Worm (Caenorhabditis elegans) whole organism, late embryonic: ENCODE data around the gene leo-1.

Source experiments
- F13H6.1 ChIP-seq: sonication (generic microtip); optimal IDR thresholded peaks from 2 replicates; lab custom pipeline; 2016; ENCODE audit warnings: missing genetic modification characterization, missing compliant biosample characterization
- K02D7.2 ChIP-seq: sonication (generic microtip); optimal IDR thresholded peaks from 2 replicates; lab custom pipeline; 2017; ENCODE audit warnings: mild to moderate bottlenecking, missing genetic modification characterization, missing compliant biosample characterization
- Y22D7AL.16 ChIP-seq: sonication (generic microtip); optimal IDR thresholded peaks from 2 replicates; lab custom pipeline; 2016; ENCODE audit warnings: missing genetic modification characterization, missing compliant biosample characterization
- ahr-1 ChIP-seq: sonication (generic microtip); optimal IDR thresholded peaks from 2 replicates; lab custom pipeline; 2016; ENCODE audit warnings: missing genetic modification characterization, missing compliant biosample characterization
- ceh-14 ChIP-seq: sonication (generic microtip); optimal IDR thresholded peaks from 2 replicates; lab custom pipeline; 2016; ENCODE audit warnings: missing genotype, missing genetic modification characterization, missing compliant biosample characterization
- ceh-18 ChIP-seq: sonication (generic microtip); optimal IDR thresholded peaks from 2 replicates; lab custom pipeline; 2016; ENCODE audit warnings: missing genetic modification characterization, missing compliant biosample characterization
- ceh-2 ChIP-seq: sonication (generic microtip); optimal IDR thresholded peaks from 2 replicates; lab custom pipeline; 2016; ENCODE audit warnings: missing genotype, missing genetic modification characterization, missing compliant biosample characterization
- ceh-24 ChIP-seq: sonication (generic microtip); optimal IDR thresholded peaks from 2 replicates; lab custom pipeline; 2016; ENCODE audit warnings: mild to moderate bottlenecking, missing genetic modification characterization, missing compliant biosample characterization
- ceh-30 ChIP-seq: fragments of 150-350 bp; optimal IDR thresholded peaks from 2 replicates; lab custom pipeline; 2014; ENCODE audit warnings: missing biosample characterization, missing genetic modification characterization
- ceh-31 ChIP-seq: sonication (generic microtip); optimal IDR thresholded peaks from 2 replicates; lab custom pipeline; 2016; ENCODE audit warnings: missing genetic modification characterization, missing compliant biosample characterization
- ceh-34 ChIP-seq: sonication (generic microtip); optimal IDR thresholded peaks from 2 replicates; lab custom pipeline; 2016; ENCODE audit warnings: mild to moderate bottlenecking, missing genetic modification characterization, missing compliant biosample characterization
- ceh-48 ChIP-seq: sonication (generic microtip); optimal IDR thresholded peaks from 2 replicates; lab custom pipeline; 2016; ENCODE audit warnings: missing genetic modification characterization, inconsistent platforms, missing compliant biosample characterization
- ceh-9 ChIP-seq: sonication (generic microtip); optimal IDR thresholded peaks from 2 replicates; lab custom pipeline; 2016; ENCODE audit warnings: mild to moderate bottlenecking, missing genetic modification characterization, inconsistent platforms, missing compliant biosample characterization
- che-1 ChIP-seq: sonication (generic microtip); optimal IDR thresholded peaks from 2 replicates; lab custom pipeline; 2016; ENCODE audit warnings: mild to moderate bottlenecking, missing genetic modification characterization, missing compliant biosample characterization
- dmd-4 ChIP-seq: sonication (generic microtip); optimal IDR thresholded peaks from 2 replicates; lab custom pipeline; 2016; ENCODE audit warnings: borderline replicate concordance, missing genetic modification characterization, missing compliant biosample characterization
- fkh-10 ChIP-seq: fragments of 150-350 bp; optimal IDR thresholded peaks from 2 replicates; lab custom pipeline; 2014; ENCODE audit warnings: missing biosample characterization, missing genetic modification reagents, missing genetic modification characterization
- gmeb-2 ChIP-seq: sonication (generic microtip); optimal IDR thresholded peaks from 2 replicates; lab custom pipeline; 2016; ENCODE audit warnings: missing genetic modification characterization, inconsistent platforms, missing compliant biosample characterization
- hlh-13 ChIP-seq: fragments of 200-800 bp; sonication (Bioruptor generic); optimal IDR thresholded peaks from 2 replicates; lab custom pipeline; 2018; ENCODE audit warnings: mild to moderate bottlenecking, missing genetic modification characterization, missing compliant biosample characterization
- hlh-30 ChIP-seq: sonication (generic microtip); optimal IDR thresholded peaks from 2 replicates; lab custom pipeline; 2017; ENCODE audit warnings: antibody characterized with exemption, missing genetic modification characterization, missing compliant biosample characterization; ENCODE audit not compliant: insufficient read depth
- hlh-6 ChIP-seq: sonication (generic microtip); optimal IDR thresholded peaks from 2 replicates; lab custom pipeline; 2016; ENCODE audit warnings: missing genotype, missing genetic modification characterization, missing compliant biosample characterization
- lim-6 ChIP-seq: sonication (generic microtip); optimal IDR thresholded peaks from 2 replicates; lab custom pipeline; 2016; ENCODE audit warnings: missing genetic modification characterization, missing compliant biosample characterization
- lin-11 ChIP-seq: fragments of 200-800 bp; sonication (Bioruptor generic); optimal IDR thresholded peaks from 2 replicates; lab custom pipeline; 2018; ENCODE audit warnings: mild to moderate bottlenecking, missing genetic modification characterization, missing compliant biosample characterization
- madf-2 ChIP-seq: sonication (generic microtip); optimal IDR thresholded peaks from 2 replicates; lab custom pipeline; 2017; ENCODE audit warnings: missing genetic modification characterization, missing compliant biosample characterization
- mec-3 ChIP-seq: sonication (generic microtip); optimal IDR thresholded peaks from 2 replicates; lab custom pipeline; 2016; ENCODE audit warnings: borderline replicate concordance, missing genetic modification characterization, missing compliant biosample characterization
- nfya-1 ChIP-seq: sonication (generic microtip); optimal IDR thresholded peaks from 2 replicates; lab custom pipeline; 2017; ENCODE audit warnings: missing genetic modification characterization, mild to moderate bottlenecking, missing compliant biosample characterization, antibody characterized with exemption, moderate library complexity
- npax-4 ChIP-seq: sonication (generic microtip); optimal IDR thresholded peaks from 2 replicates; lab custom pipeline; 2016; ENCODE audit warnings: missing genetic modification characterization, missing compliant biosample characterization
- pat-9 ChIP-seq: fragments of 200-800 bp; sonication (Bioruptor generic); optimal IDR thresholded peaks from 2 replicates; lab custom pipeline; 2018; ENCODE audit warnings: mild to moderate bottlenecking, missing genetic modification characterization, moderate library complexity, missing compliant biosample characterization
- pax-1 ChIP-seq: fragments of 150-350 bp; optimal IDR thresholded peaks from 2 replicates; lab custom pipeline; 2014; ENCODE audit warnings: missing biosample characterization, missing genetic modification characterization
- pha-4 ChIP-seq: fragments of 150-350 bp; optimal IDR thresholded peaks from 2 replicates; lab custom pipeline; 2018; ENCODE audit warnings: missing biosample characterization, missing genetic modification reagents, missing genetic modification characterization
- pqm-1 ChIP-seq: sonication (generic microtip); optimal IDR thresholded peaks from 2 replicates; lab custom pipeline; 2016; ENCODE audit warnings: missing genetic modification characterization, missing compliant biosample characterization
- ref-2 ChIP-seq: sonication (generic microtip); optimal IDR thresholded peaks from 2 replicates; lab custom pipeline; 2016; ENCODE audit warnings: missing genetic modification characterization, missing compliant biosample characterization
- rnt-1 ChIP-seq: sonication (generic microtip); optimal IDR thresholded peaks from 2 replicates; lab custom pipeline; 2016; ENCODE audit warnings: missing genetic modification characterization, missing compliant biosample characterization
- sdc-2 ChIP-seq: sonication (generic microtip); optimal IDR thresholded peaks from 2 replicates; lab custom pipeline; 2016; ENCODE audit warnings: missing genotype, missing genetic modification characterization, missing compliant biosample characterization
- sox-2 ChIP-seq: fragments of 200-800 bp; sonication (Bioruptor generic); IDR thresholded peaks from 2 replicates; pipeline ENCODE4 v1.3.6; 2022; ENCODE audit warnings: missing genetic modification reagents, missing genetic modification characterization, missing compliant biosample characterization
- syd-9 ChIP-seq: sonication (generic microtip); optimal IDR thresholded peaks from 2 replicates; lab custom pipeline; 2016; ENCODE audit warnings: mild to moderate bottlenecking, missing genetic modification characterization, moderate library complexity, missing compliant biosample characterization
- tbx-2 ChIP-seq: sonication (generic microtip); optimal IDR thresholded peaks from 2 replicates; lab custom pipeline; 2016; ENCODE audit warnings: missing genetic modification characterization, missing compliant biosample characterization
- ttx-3 ChIP-seq: sonication (generic microtip); optimal IDR thresholded peaks from 2 replicates; lab custom pipeline; 2016; ENCODE audit warnings: missing genetic modification reagents, missing genetic modification characterization, missing compliant biosample characterization
- unc-42 ChIP-seq: sonication (generic microtip); optimal IDR thresholded peaks from 2 replicates; lab custom pipeline; 2016; ENCODE audit warnings: missing genotype, missing genetic modification characterization, missing compliant biosample characterization
- ztf-16 ChIP-seq: sonication (generic microtip); optimal IDR thresholded peaks from 2 replicates; lab custom pipeline; 2017; ENCODE audit warnings: missing genetic modification characterization, missing compliant biosample characterization

leo-1 gene

ce11 chrIV:11337021-11337420, 7.9 kb upstream of the leo-1 start, which contains the start of gene F54E12.2:
TSS of gene F54E12.2 (minus strand) at chrIV:11337184.
- no peak for TF ChIP-seq Y22D7AL.16
- no peak for TF ChIP-seq sdc-2 (tag; lab: Kevin White, UChicago)
- TF ChIP-seq unc-42 = no peak
- TF ChIP-seq lim-6 = no peak
- TF ChIP-seq pqm-1 (tag; lab: Kevin White, UChicago) = no peak
- no peak for TF ChIP-seq K02D7.2 (tag; lab: Kevin White, UChicago)
- no peak for TF ChIP-seq ceh-30 (tag; lab: Kevin White, UChicago)
- no peak for TF ChIP-seq ceh-9 (tag; lab: Kevin White, UChicago)
- no peak for TF ChIP-seq npax-4 (tag; lab: Kevin White, UChicago)
- no peak for TF ChIP-seq gmeb-2
- no peak for TF ChIP-seq ref-2 (tag; lab: Kevin White, UChicago)
- TF ChIP-seq ceh-2 = no peak
- no peak for TF ChIP-seq ceh-34 (tag; lab: Kevin White, UChicago)
- TF ChIP-seq ceh-14 (tag; lab: Kevin White, UChicago) = no peak
- no peak for TF ChIP-seq F13H6.1 (tag; lab: Kevin White, UChicago)
- TF ChIP-seq sox-2 (GFP tag; lab: Robert Waterston, UW) = no peak
- no peak for TF ChIP-seq ceh-31 (tag; lab: Kevin White, UChicago)
- TF ChIP-seq ttx-3 (tag; lab: Kevin White, UChicago) = no peak
- TF ChIP-seq nfya-1 = no peak
- no peak for TF ChIP-seq ceh-18 (tag; lab: Kevin White, UChicago)

ce11 chrIV:11336180-11336579, 7.0 kb upstream of the leo-1 start:
- TF ChIP-seq ref-2 (tag; lab: Kevin White, UChicago) (no peak), ahr-1 (tag; lab: Kevin White, UChicago) (no peak), pax-1 (tag; lab: Kevin White, UChicago) (no peak), che-1 (tag; lab: Kevin White, UChicago) (no peak), rnt-1 (tag; lab: Kevin White, UChicago) (no peak), pha-4 (tag; lab: Kevin White, UChicago) (no peak), F13H6.1 (tag; lab: Kevin White, UChicago) (no peak), K02D7.2 (tag; lab: Kevin White, UChicago) (no peak), hlh-13 (GFP tag; lab: Kevin White, UChicago) (no peak), ztf-16 (no peak), hlh-30 (tag; lab: Kevin White, UChicago) (no peak), fkh-10 (no peak), dmd-4 (tag; lab: Kevin White, UChicago) (no peak), sdc-2 (tag; lab: Kevin White, UChicago) (no peak)
- TF ChIP-seq, all 69 proteins: peak for 0

- no peak for TF ChIP-seq syd-9
- TF ChIP-seq pat-9 (tag; lab: Kevin White, UChicago) = no peak
- TF ChIP-seq ceh-24 (tag; lab: Kevin White, UChicago) = no peak
- TF ChIP-seq madf-2 (tag; lab: Kevin White, UChicago) = no peak
- TF ChIP-seq lin-11 (tag; lab: Kevin White, UChicago) = no peak
- no peak for TF ChIP-seq mec-3 (tag; lab: Kevin White, UChicago)
- no peak for TF ChIP-seq tbx-2
- no peak for TF ChIP-seq ceh-48 (tag; lab: Kevin White, UChicago)
- TF ChIP-seq F13H6.1 (tag; lab: Kevin White, UChicago) = no peak
- TF ChIP-seq che-1 (tag; lab: Kevin White, UChicago) = no peak
- TF ChIP-seq hlh-6 = no peak
Measured at ce11 chrIV:11332751-11333150, 3.6 kb upstream of the leo-1 start, which contains the start of gene sart-3. TSS of gene sart-3 (minus strand) at chrIV:11332969.
